Fruit fly (Drosophila melanogaster) whole organism, embryonic: ENCODE data around the gene Sec15.
A peak's percentile ranks its signal among the peaks of the same experiment; 100 is the strongest.

Experiments
- Atf3 ChIP-seq: fragments of 200-800 bp; sonication (Bioruptor generic); optimal IDR thresholded peaks from 3 replicates; lab custom pipeline; 2016; ENCODE audit warnings: missing biosample characterization, missing genetic modification characterization
- CG12299 ChIP-seq: fragments of 200-800 bp; sonication (Bioruptor generic); optimal IDR thresholded peaks from 2 replicates; lab custom pipeline; 2018; ENCODE audit warnings: missing biosample characterization, mild to moderate bottlenecking, missing genetic modification characterization
- CG12391 ChIP-seq: fragments of 200-800 bp; sonication (Bioruptor generic); optimal IDR thresholded peaks from 3 replicates; lab custom pipeline; 2018; ENCODE audit warnings: missing biosample characterization, mild to moderate bottlenecking, missing genetic modification characterization, moderate library complexity
- CG12659 ChIP-seq: fragments of 200-800 bp; sonication (Bioruptor generic); optimal IDR thresholded peaks from 3 replicates; lab custom pipeline; 2017; ENCODE audit warnings: mild to moderate bottlenecking, missing biosample characterization, missing genetic modification reagents, missing genetic modification characterization
- CG13624 ChIP-seq: fragments of 200-800 bp; sonication (Bioruptor generic); optimal IDR thresholded peaks from 2 replicates; lab custom pipeline; 2016; ENCODE audit warnings: missing biosample characterization, missing genetic modification characterization
- CG1602 ChIP-seq: fragments of 200-800 bp; sonication (Bioruptor generic); optimal IDR thresholded peaks from 3 replicates; lab custom pipeline; 2016; ENCODE audit warnings: missing biosample characterization, missing genetic modification characterization
- CG1792 ChIP-seq: fragments of 200-800 bp; sonication (Bioruptor generic); optimal IDR thresholded peaks from 2 replicates; lab custom pipeline; 2016; ENCODE audit warnings: missing biosample characterization, missing genetic modification characterization
- CG18262 ChIP-seq: fragments of 200-800 bp; optimal IDR thresholded peaks from 3 replicates; lab custom pipeline; 2019; ENCODE audit warnings: missing biosample characterization, mild to moderate bottlenecking, missing genetic modification characterization, moderate library complexity
- CG18764 ChIP-seq: fragments of 200-800 bp; sonication (Bioruptor generic); optimal IDR thresholded peaks from 3 replicates; lab custom pipeline; 2016; ENCODE audit warnings: missing biosample characterization, missing genetic modification characterization
- CG2678 ChIP-seq: fragments of 200-800 bp; sonication (Bioruptor generic); optimal IDR thresholded peaks from 3 replicates; lab custom pipeline; 2019; ENCODE audit warnings: missing biosample characterization, mild to moderate bottlenecking, missing genetic modification characterization, moderate library complexity
- CG31224 ChIP-seq: fragments of 200-800 bp; sonication (Bioruptor generic); IDR thresholded peaks from 2 replicates; pipeline ENCODE4 v1.3.6; 2022; ENCODE audit warnings: missing biosample characterization, missing genetic modification characterization
- CG34224 ChIP-seq: fragments of 200-800 bp; sonication (Bioruptor generic); IDR thresholded peaks from 3 replicates; pipeline ENCODE4 v1.3.6; 2022; ENCODE audit warnings: missing biosample characterization, missing genetic modification characterization; ENCODE audit not compliant: partially characterized antibody
- CG4617 ChIP-seq: fragments of 200-800 bp; sonication (Bioruptor generic); optimal IDR thresholded peaks from 3 replicates; lab custom pipeline; 2016; ENCODE audit warnings: missing biosample characterization, missing genetic modification characterization, borderline replicate concordance
- D ChIP-seq, 2 experiments: fragments of 200-800 bp in 1 of 2; fragments of >200 bp in 1 of 2; sonication (Bioruptor generic) in 1 of 2; optimal IDR thresholded peaks; 2 replicates in 1 of 2; 3 replicates in 1 of 2; lab custom pipeline; 2017; ENCODE audit warnings: mild to moderate bottlenecking in 1 of 2, missing biosample characterization in 1 of 2, missing genetic modification characterization in 1 of 2, missing genetic modification reagents in 1 of 2
- Dp ChIP-seq: fragments of 200-800 bp; sonication (Bioruptor generic); optimal IDR thresholded peaks from 2 replicates; lab custom pipeline; 2018; ENCODE audit warnings: missing biosample characterization, mild to moderate bottlenecking, missing genetic modification characterization, moderate library complexity
- Dref ChIP-seq: fragments of 200-800 bp; sonication (Bioruptor generic); IDR thresholded peaks from 2 replicates; pipeline ENCODE4 v1.3.6; 2022; ENCODE audit warnings: missing biosample characterization, missing genetic modification characterization
- E2f2 ChIP-seq: fragments of 200-800 bp; sonication (Bioruptor generic); IDR thresholded peaks from 2 replicates; pipeline ENCODE4 v1.3.6; 2022; ENCODE audit warnings: missing biosample characterization, missing genetic modification characterization
- Elba2 ChIP-seq: fragments of 200-800 bp; sonication (Bioruptor generic); optimal IDR thresholded peaks from 3 replicates; lab custom pipeline; 2016; ENCODE audit warnings: missing biosample characterization, missing genetic modification characterization
- Fer2 ChIP-seq: fragments of 200-800 bp; sonication (Bioruptor generic); optimal IDR thresholded peaks from 2 replicates; lab custom pipeline; 2018; ENCODE audit warnings: missing biosample characterization, mild to moderate bottlenecking, missing genetic modification characterization, moderate library complexity
- Hmr ChIP-seq: fragments of 200-800 bp; sonication (Bioruptor generic); optimal IDR thresholded peaks from 3 replicates; lab custom pipeline; 2017; ENCODE audit warnings: mild to moderate bottlenecking, missing biosample characterization, missing genetic modification reagents, missing genetic modification characterization
- MBD-R2 ChIP-seq: fragments of 200-800 bp; sonication (Bioruptor generic); IDR thresholded peaks from 2 replicates; pipeline ENCODE4 v1.3.6; 2022; ENCODE audit warnings: missing biosample characterization, missing genetic modification characterization
- MESR4 ChIP-seq: fragments of 200-800 bp; sonication (Bioruptor generic); optimal IDR thresholded peaks from 2 replicates; lab custom pipeline; 2018; ENCODE audit warnings: missing biosample characterization, mild to moderate bottlenecking, missing genetic modification characterization, moderate library complexity
- Myb ChIP-seq: fragments of 200-800 bp; sonication (Bioruptor generic); optimal IDR thresholded peaks from 2 replicates; lab custom pipeline; 2016; ENCODE audit warnings: missing biosample characterization, missing genetic modification characterization
- Nf-YC ChIP-seq: fragments of 200-800 bp; optimal IDR thresholded peaks from 3 replicates; lab custom pipeline; 2019; ENCODE audit warnings: missing biosample characterization, mild to moderate bottlenecking, missing genetic modification characterization, moderate library complexity
- Rfx ChIP-seq: fragments of 200-800 bp; sonication (Bioruptor generic); IDR thresholded peaks from 2 replicates; pipeline ENCODE4 v1.3.6; 2022; ENCODE audit warnings: missing biosample characterization, missing genetic modification characterization
- Sry-β ChIP-seq: fragments of 200-800 bp; sonication (Bioruptor generic); optimal IDR thresholded peaks from 2 replicates; lab custom pipeline; 2018; ENCODE audit warnings: missing biosample characterization, mild to moderate bottlenecking, missing genetic modification characterization, moderate library complexity
- abd-A ChIP-seq: fragments of 200-800 bp; sonication (Bioruptor generic); optimal IDR thresholded peaks from 3 replicates; lab custom pipeline; 2019; ENCODE audit warnings: missing biosample characterization, mild to moderate bottlenecking, missing genetic modification characterization, moderate library complexity
- ase ChIP-seq: fragments of 200-800 bp; sonication (Bioruptor generic); IDR thresholded peaks from 3 replicates; pipeline ENCODE4 v1.3.6; 2022; ENCODE audit warnings: missing biosample characterization, missing genetic modification characterization
- ato ChIP-seq: fragments of 200-800 bp; sonication (Bioruptor generic); IDR thresholded peaks from 2 replicates; pipeline ENCODE4 v1.3.6; 2022; ENCODE audit warnings: missing biosample characterization, missing genetic modification characterization; ENCODE audit not compliant: partially characterized antibody
- bab2 ChIP-seq: fragments of 200-800 bp; sonication (Bioruptor generic); optimal IDR thresholded peaks from 2 replicates; lab custom pipeline; 2016; ENCODE audit warnings: missing biosample characterization, missing genetic modification characterization
- cg ChIP-seq: fragments of 200-800 bp; sonication (Bioruptor generic); optimal IDR thresholded peaks from 3 replicates; lab custom pipeline; 2019; ENCODE audit warnings: missing biosample characterization, mild to moderate bottlenecking, missing genetic modification characterization, moderate library complexity
- crp ChIP-seq, 2 experiments: fragments of 200-800 bp; sonication (Bioruptor generic); optimal IDR thresholded peaks; 2 replicates in 1 of 2; 3 replicates in 1 of 2; lab custom pipeline; 2017; ENCODE audit warnings: missing biosample characterization in 2 of 2, missing genetic modification characterization in 2 of 2, mild to moderate bottlenecking in 1 of 2, moderate library complexity in 1 of 2
- dmrt11E ChIP-seq: fragments of 200-800 bp; sonication (Bioruptor generic); optimal IDR thresholded peaks from 3 replicates; lab custom pipeline; 2018; ENCODE audit warnings: missing biosample characterization, mild to moderate bottlenecking, missing genetic modification characterization, moderate library complexity
- dysf ChIP-seq: fragments of 200-800 bp; sonication (Bioruptor generic); IDR thresholded peaks from 3 replicates; pipeline ENCODE4 v1.3.6; 2022; ENCODE audit warnings: missing biosample characterization, missing genetic modification characterization
- emc ChIP-seq: fragments of 200-800 bp; sonication (Bioruptor generic); optimal IDR thresholded peaks from 2 replicates; lab custom pipeline; 2016; ENCODE audit warnings: missing biosample characterization, missing genetic modification characterization
- eyg ChIP-seq: fragments of 200-800 bp; sonication (Bioruptor generic); optimal IDR thresholded peaks from 3 replicates; lab custom pipeline; 2016; ENCODE audit warnings: missing biosample characterization, missing genetic modification characterization
- fd96Cb ChIP-seq: fragments of 200-800 bp; sonication (Bioruptor generic); optimal IDR thresholded peaks from 2 replicates; lab custom pipeline; 2018; ENCODE audit warnings: missing biosample characterization, mild to moderate bottlenecking, missing genetic modification characterization, moderate library complexity
- ham ChIP-seq: fragments of 200-800 bp; sonication (Bioruptor generic); IDR thresholded peaks from 2 replicates; pipeline ENCODE4 v1.3.6; 2022; ENCODE audit warnings: missing biosample characterization, missing genetic modification characterization
- hkb ChIP-seq, 2 experiments: fragments of 200-800 bp in 1 of 2; fragments of >200 bp in 1 of 2; sonication (Bioruptor generic) in 1 of 2; IDR thresholded peaks in 1 of 2; optimal IDR thresholded peaks in 1 of 2; 2 replicates each; pipeline versions ENCODE4 v1.3.6 to Lab custom; 2017 to 2022; ENCODE audit warnings: missing biosample characterization in 1 of 2, missing genetic modification characterization in 1 of 2
- kni ChIP-seq: fragments of 200-800 bp; sonication (Bioruptor generic); optimal IDR thresholded peaks from 3 replicates; lab custom pipeline; 2017; ENCODE audit warnings: mild to moderate bottlenecking, missing biosample characterization, missing genetic modification reagents, missing genetic modification characterization
- org-1 ChIP-seq: fragments of 200-800 bp; sonication (Bioruptor generic); optimal IDR thresholded peaks from 2 replicates; lab custom pipeline; 2017; ENCODE audit warnings: missing biosample characterization, missing genetic modification characterization
- rib ChIP-seq: fragments of 200-800 bp; sonication (Bioruptor generic); IDR thresholded peaks from 2 replicates; pipeline ENCODE4 v1.3.6; 2022; ENCODE audit warnings: missing biosample characterization, missing genetic modification characterization
- slbo ChIP-seq: fragments of 200-800 bp; sonication (Bioruptor generic); IDR thresholded peaks from 2 replicates; pipeline ENCODE4 v1.3.6; 2022; ENCODE audit warnings: missing biosample characterization, missing genetic modification characterization
- so ChIP-seq: fragments of 200-800 bp; sonication (Bioruptor generic); IDR thresholded peaks from 3 replicates; pipeline ENCODE4 v1.3.6; 2022; ENCODE audit warnings: missing biosample characterization, missing genetic modification characterization
- yki ChIP-seq: fragments of >200 bp; optimal IDR thresholded peaks from 3 replicates; lab custom pipeline; 2018
- zen ChIP-seq: fragments of 200-800 bp; sonication (Bioruptor generic); optimal IDR thresholded peaks from 3 replicates; lab custom pipeline; 2018; ENCODE audit warnings: missing biosample characterization, mild to moderate bottlenecking, missing genetic modification characterization, moderate library complexity
- zfh1 ChIP-seq: fragments of 200-800 bp; sonication (Bioruptor generic); IDR thresholded peaks from 3 replicates; pipeline ENCODE4 v1.3.6; 2022; ENCODE audit warnings: missing biosample characterization, missing genetic modification characterization

Gene Sec15

dm6 chr3R:21133951-21134350, 26.2 kb upstream of the Sec15 start, which contains the start of gene Usp8 (continued):
- TF ChIP-seq Atf3 (no peak), CG12659 (GFP tag; lab: Kevin White, UChicago) (peak; percentile 51), CG12391 (peak; percentile 76), zen (tag; lab: Kevin White, UChicago) (peak; percentile 26), so (GFP tag; lab: Robert Waterston, UW) (no peak), E2f2 (GFP tag; lab: Robert Waterston, UW) (peak; percentile 14; the same call in 1 of the 2 replicates), ase (GFP tag; lab: Robert Waterston, UW) (0 out of 3 replicates have a peak, but pooled peaks have one; percentile 10), CG34224 (GFP tag; lab: Robert Waterston, UW) (no peak), rib (GFP tag; lab: Robert Waterston, UW) (no peak), Dp (peak; percentile 10), emc (GFP tag; lab: Kevin White, UChicago) (no peak)

dm6 chr3R:21133517-21133916, 25.7 kb upstream of the Sec15 start, which contains the start of gene Trm7-34:
TSS of gene Trm7-34 (minus strand) at chr3R:21133881.
- peak; percentile 69; the same call in 1 of the 2 replicates for TF ChIP-seq MBD-R2
- TF ChIP-seq CG13624, result no peak
- TF ChIP-seq MESR4 (GFP tag; lab: Kevin White, UChicago), result peak; percentile 62
- peak in 1 of 2 experiments; percentile 77 for TF ChIP-seq crp (GFP tag; optimal IDR thresholded peaks at IDR 0.05; lab: Kevin White, UChicago)
- no peak for TF ChIP-seq ham (GFP tag; lab: Robert Waterston, UW)
- no peak for TF ChIP-seq dysf (GFP tag; lab: Robert Waterston, UW)
- TF ChIP-seq fd96Cb (tag; lab: Kevin White, UChicago), result no peak
- TF ChIP-seq abd-A (tag; lab: Kevin White, UChicago), result no peak
- TF ChIP-seq Elba2 (GFP tag; lab: Kevin White, UChicago), result peak; percentile 65

dm6 chr3R:21130050-21130449, 22.3 kb upstream of the Sec15 start, which contains the start of gene Ice2:
TSS of gene Ice2 (plus strand) at chr3R:21130216.
- no peak for TF ChIP-seq Fer2 (tag; lab: Kevin White, UChicago)
- TF ChIP-seq Hmr (GFP tag; lab: Kevin White, UChicago), result no peak
- no peak for TF ChIP-seq CG2678
- no peak for TF ChIP-seq ato
- no peak for TF ChIP-seq D (optimal IDR thresholded peaks at IDR 0.05; lab: Kevin White, UChicago)
- no peak for TF ChIP-seq D (GFP tag; optimal IDR thresholded peaks at IDR 0.05; lab: Kevin White, UChicago)
- TF ChIP-seq CG18262 (tag; lab: Kevin White, UChicago), result no peak
- TF ChIP-seq zfh1 (GFP tag; lab: Robert Waterston, UW), result peak; percentile 21; the same call in 1 of the 3 replicates
- peak; percentile 99 for TF ChIP-seq CG18764 (GFP tag; lab: Kevin White, UChicago)
- TF ChIP-seq kni (GFP tag; lab: Kevin White, UChicago), result no peak
- TF ChIP-seq bab2 (GFP tag; lab: Kevin White, UChicago), result no peak
- TF ChIP-seq CG12299 (tag; lab: Kevin White, UChicago), result no peak
- no peak for TF ChIP-seq cg
- no peak for TF ChIP-seq hkb (optimal IDR thresholded peaks at IDR 0.05; lab: Kevin White, UChicago)
- TF ChIP-seq hkb (GFP tag; IDR thresholded peaks at IDR 0.05; lab: Robert Waterston, UW), result 0 out of 2 replicates have a peak, but pooled peaks have one; percentile 21
- TF ChIP-seq Nf-YC, result peak; percentile 2
- TF ChIP-seq CG1792 (GFP tag; lab: Kevin White, UChicago), result peak; percentile 42
- TF ChIP-seq Sry-β (GFP tag; lab: Kevin White, UChicago), result no peak
- TF ChIP-seq MBD-R2, result peak; percentile 57
- TF ChIP-seq org-1, result no peak
- TF ChIP-seq slbo (GFP tag; lab: Robert Waterston, UW), result 0 out of 2 replicates have a peak, but pooled peaks have one; percentile 34
- peak; percentile 73 for TF ChIP-seq Dref (GFP tag; lab: Robert Waterston, UW)
- no peak for TF ChIP-seq Rfx (GFP tag; lab: Robert Waterston, UW)
- TF ChIP-seq CG1602 (GFP tag; lab: Kevin White, UChicago), result no peak
- TF ChIP-seq eyg (GFP tag; lab: Kevin White, UChicago), result no peak
- no peak for TF ChIP-seq CG31224 (GFP tag; lab: Robert Waterston, UW)
- TF ChIP-seq Myb (GFP tag; lab: Kevin White, UChicago), result peak; percentile 96
- no peak for TF ChIP-seq dmrt11E (tag; lab: Kevin White, UChicago)
- peak; percentile 56 for TF ChIP-seq CG4617 (GFP tag; lab: Kevin White, UChicago)
- no peak for TF ChIP-seq yki (lab: Kevin White, UChicago)
